Worm (Caenorhabditis elegans): ENCODE data around the gene C42C1.9.

- TF ChIP-seq him-1 (tag; optimal IDR thresholded peaks at IDR 0.05) = no peak
- TF ChIP-seq dao-5 (tag; optimal IDR thresholded peaks at IDR 0.05) = no peak
These were observed 1.5 kb downstream of the C42C1.9 start, which contains the start of gene C42C1.8 for ce11 chrIV:12290744-12291143.

Data from whole organism, L4/young adult.